Fruit fly (Drosophila melanogaster): ENCODE data around the gene CG10859.

- TF ChIP-seq CG8159 (tag; optimal IDR thresholded peaks at IDR 0.05) (no peak), Snoo (tag; optimal IDR thresholded peaks at IDR 0.05) (no peak), gl (tag; optimal IDR thresholded peaks at IDR 0.05) (no peak), CG10348 (GFP tag; IDR thresholded peaks at IDR 0.05) (no peak), CG34367 (tag; optimal IDR thresholded peaks at IDR 0.05) (no peak), CG17806 (tag; optimal IDR thresholded peaks at IDR 0.05) (no peak), CG15710 (tag; optimal IDR thresholded peaks at IDR 0.05) (no peak), EcR (GFP tag; optimal IDR thresholded peaks at IDR 0.05) (no peak), CG13204 (GFP tag; optimal IDR thresholded peaks at IDR 0.05) (no peak), Pif1B (GFP tag; optimal IDR thresholded peaks at IDR 0.05) (no peak)
Observed at dm6 chr2L:13376086-13376485, 22.4 kb downstream of the CG10859 start.

Data from whole organism, pupa.